Worm (Caenorhabditis elegans): ENCODE measurements around the gene prp-19.

DNA sequence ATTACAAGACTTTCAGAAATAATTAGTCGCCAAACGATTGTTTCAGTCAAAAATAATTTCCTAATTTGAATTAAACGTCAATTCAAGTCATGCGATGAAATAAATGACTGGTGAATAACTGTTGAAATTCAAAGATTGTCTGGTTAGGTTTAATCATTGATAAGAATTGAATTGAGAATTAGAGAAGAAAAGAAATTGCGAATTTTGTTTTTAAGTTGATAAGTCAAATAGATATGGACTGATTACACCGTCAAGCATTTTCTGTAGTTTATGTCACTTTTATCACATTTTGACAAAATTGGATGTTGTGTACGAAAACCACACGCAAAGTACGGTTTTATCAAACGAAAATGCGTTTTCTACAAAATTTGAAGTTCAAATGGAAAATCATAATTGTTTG is 29.4 kb upstream of the prp-19 start:
- no peak for TF ChIP-seq ama-1 (optimal IDR thresholded peaks at IDR 0.05)
- no peak for TF ChIP-seq zip-5 (tag; optimal IDR thresholded peaks at IDR 0.05)
- no peak for TF ChIP-seq rnt-1 (tag; optimal IDR thresholded peaks at IDR 0.05)
- TF ChIP-seq dve-1 (tag; optimal IDR thresholded peaks at IDR 0.05): no peak
- TF ChIP-seq hlh-13 (GFP tag; optimal IDR thresholded peaks at IDR 0.05): no peak
- TF ChIP-seq K02D7.2 (tag; optimal IDR thresholded peaks at IDR 0.05): no peak
- TF ChIP-seq npax-4 (tag; optimal IDR thresholded peaks at IDR 0.05): no peak
- no peak for TF ChIP-seq ceh-24 (tag; optimal IDR thresholded peaks at IDR 0.05)
- TF ChIP-seq mec-3 (tag; optimal IDR thresholded peaks at IDR 0.05; ENCODE audit: borderline replicate concordance): no peak
- TF ChIP-seq fax-1 (tag; optimal IDR thresholded peaks at IDR 0.05): no peak
- TF ChIP-seq ahr-1 (tag; optimal IDR thresholded peaks at IDR 0.05): no peak
- TF ChIP-seq gmeb-2 (tag; optimal IDR thresholded peaks at IDR 0.05): no peak
- no peak for TF ChIP-seq hlh-30 (tag; optimal IDR thresholded peaks at IDR 0.05; ENCODE audit: insufficient read depth)

Data from whole organism, late embryonic.